Worm (Caenorhabditis elegans) whole organism, L4/young adult: ENCODE measurements around the gene T08G3.13.

Experiments
- W03F9.2 ChIP-seq: fragments of 150-350 bp; optimal IDR thresholded peaks from 2 replicates; lab custom pipeline; 2014; ENCODE audit warnings: missing biosample characterization, missing genetic modification characterization
- dao-5 ChIP-seq: sonication (generic microtip); optimal IDR thresholded peaks from 2 replicates; lab custom pipeline; 2016; ENCODE audit warnings: missing genotype, missing genetic modification characterization, moderate library complexity, missing compliant biosample characterization
- him-1 ChIP-seq: sonication (generic microtip); optimal IDR thresholded peaks from 2 replicates; lab custom pipeline; 2016; ENCODE audit warnings: missing genotype, missing genetic modification reagents, missing genetic modification characterization, missing compliant biosample characterization

T08G3.13 gene

DNA sequence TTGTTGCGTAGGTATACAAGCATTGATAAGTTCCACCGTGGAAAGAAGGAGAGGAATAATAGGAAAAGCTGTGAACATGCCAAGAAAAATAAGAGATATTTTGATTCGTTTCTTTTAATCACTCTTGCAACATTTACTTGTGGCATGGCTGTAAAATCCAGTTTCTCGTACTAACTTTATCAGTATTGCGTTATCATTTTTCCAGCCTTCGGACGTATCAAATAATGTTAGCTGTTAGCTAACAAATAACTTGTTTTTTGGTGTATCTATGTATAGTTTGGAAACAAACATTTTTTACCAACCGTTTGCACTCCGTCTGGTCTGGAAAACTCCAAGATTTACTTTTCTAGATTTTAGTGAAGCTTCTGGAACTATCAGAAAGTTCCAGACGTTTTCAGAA lies 14.4 kb upstream of the T08G3.13 start, which contains the start of gene clec-234:
clec-234 (minus strand) TSS at position 101 of the 400 bp plus-strand sequence.
- no peak for TF ChIP-seq W03F9.2 (tag; lab: Kevin White, UChicago)
- no peak for TF ChIP-seq dao-5 (tag; lab: Kevin White, UChicago)
- TF ChIP-seq him-1 (tag; lab: Kevin White, UChicago): no peak

- no peak for TF ChIP-seq W03F9.2 (tag; lab: Kevin White, UChicago)
- TF ChIP-seq him-1 (tag; lab: Kevin White, UChicago): no peak
- TF ChIP-seq dao-5 (tag; lab: Kevin White, UChicago): no peak
These were observed 12.3 kb upstream of the T08G3.13 start, which contains the start of the genes F26D2.13 and F26D2.14 for ce11 chrV:16435510-16435909. Gene F26D2.13 (minus strand): TSS chrV:16435610. Gene F26D2.14 (plus strand): TSS chrV:16435855.

DNA sequence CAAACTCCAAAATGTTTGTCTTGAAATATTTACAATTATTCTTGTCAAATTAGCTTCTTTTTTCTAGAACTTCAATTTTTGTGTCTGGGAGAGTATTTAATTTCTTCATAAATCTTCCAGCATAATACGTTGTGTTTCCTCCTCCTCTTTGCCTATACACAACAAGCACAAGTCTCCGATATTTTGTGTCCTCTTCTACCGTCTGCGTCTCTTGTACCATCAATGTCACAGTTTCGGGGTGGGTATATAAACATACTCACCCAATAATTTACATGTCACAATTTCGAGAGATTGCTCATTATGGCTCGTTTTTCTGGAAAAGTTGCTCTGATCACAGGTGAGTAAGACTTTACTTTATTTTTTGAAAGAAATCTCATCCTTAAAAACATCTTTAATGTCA lies 10.3 kb upstream of the T08G3.13 start, which contains the start of gene F26D2.15:
F26D2.15 (plus strand) TSS at position 301 of the 400 bp plus-strand sequence.
- TF ChIP-seq dao-5 (tag; lab: Kevin White, UChicago) (no peak), W03F9.2 (tag; lab: Kevin White, UChicago) (no peak), him-1 (tag; lab: Kevin White, UChicago) (no peak)

DNA sequence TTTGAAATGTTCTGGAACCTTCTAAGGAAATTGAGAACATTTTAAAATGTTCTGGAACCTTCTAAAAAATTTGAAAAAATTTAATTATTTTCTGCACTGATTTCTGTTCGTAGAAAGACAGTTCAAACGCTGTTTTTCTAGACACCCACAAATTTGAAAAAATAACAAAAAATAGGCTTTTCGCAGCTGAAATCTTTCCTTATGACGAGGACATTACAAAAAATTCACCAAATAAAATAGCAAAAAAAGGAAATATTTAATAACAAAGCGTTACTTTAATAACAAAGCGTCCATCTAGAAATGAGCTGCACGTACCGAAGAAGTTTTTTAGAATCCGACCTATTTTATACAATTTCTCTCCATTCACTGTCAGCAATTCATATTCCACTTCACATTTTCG lies 4.2 kb upstream of the T08G3.13 start, which contains the start of gene srh-141:
srh-141 (plus strand) TSS at position 301 of the 400 bp plus-strand sequence.
- no peak for TF ChIP-seq him-1 (tag; lab: Kevin White, UChicago)
- no peak for TF ChIP-seq dao-5 (tag; lab: Kevin White, UChicago)
- no peak for TF ChIP-seq W03F9.2 (tag; lab: Kevin White, UChicago)

DNA sequence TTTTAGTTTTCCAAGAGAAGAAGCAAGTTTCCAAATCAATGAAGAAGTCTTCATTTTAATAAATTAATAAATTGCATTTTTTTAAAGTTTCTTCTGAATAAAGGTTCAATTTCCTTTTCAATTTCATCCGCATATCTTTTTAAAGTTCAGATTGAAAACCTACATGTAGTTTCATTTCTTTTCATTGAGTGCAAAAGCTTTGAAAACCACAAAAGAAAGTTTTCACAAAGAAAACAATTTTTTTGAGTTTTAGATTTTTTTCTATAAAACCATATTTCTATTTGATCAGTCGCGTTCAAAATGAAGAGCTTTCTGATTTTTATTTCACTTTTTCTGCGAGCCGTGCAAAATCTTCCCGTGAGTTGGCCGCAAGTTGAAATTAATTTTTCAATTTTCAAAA lies 2.2 kb upstream of the T08G3.13 start, which contains the start of gene T08G3.6:
T08G3.6 (plus strand) TSS at position 301 of the 400 bp plus-strand sequence.
- TF ChIP-seq dao-5 (tag; lab: Kevin White, UChicago) (no peak), him-1 (tag; lab: Kevin White, UChicago) (no peak), W03F9.2 (tag; lab: Kevin White, UChicago) (no peak)

- TF ChIP-seq W03F9.2 (tag; lab: Kevin White, UChicago) (no peak), him-1 (tag; lab: Kevin White, UChicago) (no peak)
These were observed 1.6 kb upstream of the T08G3.13 start for ce11 chrV:16446191-16446590.

- no peak for TF ChIP-seq him-1 (tag; lab: Kevin White, UChicago)
- no peak for TF ChIP-seq W03F9.2 (tag; lab: Kevin White, UChicago)
- no peak for TF ChIP-seq dao-5 (tag; lab: Kevin White, UChicago)
These were observed 7.2 kb downstream of the T08G3.13 start, which contains the start of gene str-14 for ce11 chrV:16455065-16455464. Gene str-14 (minus strand): TSS chrV:16455165.

ce11 chrV:16458714-16459113 lies 10.9 kb downstream of the T08G3.13 start, which contains the start of gene str-15:
Gene str-15 (minus strand): TSS chrV:16458814.
- no peak for TF ChIP-seq W03F9.2 (tag; lab: Kevin White, UChicago)

ce11 chrV:16459377-16459776 lies 11.5 kb downstream of the T08G3.13 start:
- TF ChIP-seq W03F9.2 (tag; lab: Kevin White, UChicago) (no peak), him-1 (tag; lab: Kevin White, UChicago) (no peak), dao-5 (tag; lab: Kevin White, UChicago) (no peak)

DNA sequence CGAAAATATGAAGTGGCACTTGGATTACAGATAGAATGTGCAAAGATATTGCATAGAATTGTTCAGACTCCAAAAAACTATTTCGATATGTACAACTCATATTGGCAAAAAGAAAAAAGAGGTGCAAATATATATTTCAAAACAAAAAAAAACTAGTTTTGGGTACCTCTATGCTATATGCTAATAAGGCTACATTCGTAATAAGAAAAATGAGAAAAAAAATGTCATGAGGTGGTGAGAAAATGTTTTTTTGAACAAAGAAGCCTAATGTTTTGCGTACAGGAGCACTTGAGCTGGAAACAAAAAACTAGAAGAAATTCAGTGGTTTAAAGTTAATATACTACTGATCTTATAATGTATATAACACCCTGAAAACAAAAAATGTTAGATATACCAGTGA lies 13.0 kb downstream of the T08G3.13 start, which contains the start of gene srh-142:
srh-142 (minus strand) TSS at position 101 of the 400 bp plus-strand sequence.
- TF ChIP-seq W03F9.2 (tag; lab: Kevin White, UChicago) (no peak), him-1 (tag; lab: Kevin White, UChicago) (no peak), dao-5 (tag; lab: Kevin White, UChicago) (no peak)

ce11 chrV:16467840-16468239 lies 20.0 kb downstream of the T08G3.13 start, which contains the start of gene sru-44:
Gene sru-44 (minus strand): TSS chrV:16467940.
- TF ChIP-seq dao-5 (tag; lab: Kevin White, UChicago) (no peak), him-1 (tag; lab: Kevin White, UChicago) (no peak), W03F9.2 (tag; lab: Kevin White, UChicago) (no peak)

DNA sequence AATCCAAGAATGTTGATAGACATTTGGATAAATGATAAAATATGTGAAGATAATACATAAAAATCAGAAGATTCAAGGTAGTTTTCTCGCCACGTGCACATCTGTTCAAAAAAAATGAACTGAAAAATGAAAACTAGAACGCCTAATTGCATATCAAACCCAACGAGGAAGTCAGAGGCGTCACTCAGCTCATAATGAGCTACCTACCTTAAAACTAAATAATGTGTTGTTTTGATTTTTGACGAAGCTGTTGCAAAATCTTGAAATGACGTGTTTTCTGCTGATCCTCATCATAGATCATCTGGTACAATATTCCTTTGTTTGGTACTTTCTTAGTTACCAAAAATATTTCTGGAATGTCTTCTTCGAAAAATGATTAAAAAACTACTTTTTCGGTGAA lies 23.1 kb downstream of the T08G3.13 start, which contains the start of gene srh-138:
srh-138 (minus strand) TSS at position 101 of the 400 bp plus-strand sequence.
- no peak for TF ChIP-seq W03F9.2 (tag; lab: Kevin White, UChicago)
- TF ChIP-seq dao-5 (tag; lab: Kevin White, UChicago): no peak
- TF ChIP-seq him-1 (tag; lab: Kevin White, UChicago): no peak

DNA sequence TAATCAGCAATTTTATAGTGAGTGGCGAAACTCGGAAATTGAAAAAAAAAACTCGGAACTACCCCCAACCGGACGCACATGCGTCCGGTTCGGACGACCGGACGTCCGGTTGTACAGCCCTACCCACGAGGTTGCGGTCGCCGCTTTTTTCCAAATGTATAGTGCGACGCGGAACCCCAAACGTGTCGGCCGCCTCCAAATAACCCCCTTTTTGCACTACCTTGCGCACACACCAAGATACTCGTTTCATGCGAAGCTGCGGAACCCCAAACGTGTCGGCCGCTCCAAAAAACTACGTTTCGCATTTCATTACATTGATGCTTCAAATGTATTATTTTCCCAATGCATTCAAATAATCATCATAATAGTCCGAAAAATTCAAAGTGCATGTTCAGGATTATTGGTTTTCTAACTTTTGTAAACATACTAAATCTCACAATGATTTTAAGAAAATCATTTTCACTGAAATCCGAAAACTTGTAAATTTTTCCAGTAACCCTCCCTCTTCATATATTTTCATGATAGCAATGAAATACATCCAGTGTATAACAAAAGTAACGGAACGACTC lies 24.2 kb downstream of the T08G3.13 start, which contains the start of gene srw-35:
srw-35 (plus strand) TSS at position 519 of the 569 bp plus-strand sequence.
- TF ChIP-seq him-1 (tag; lab: Kevin White, UChicago) (no peak), W03F9.2 (tag; lab: Kevin White, UChicago) (no peak), dao-5 (tag; lab: Kevin White, UChicago) (no peak)
